Fruit fly (Drosophila melanogaster): ENCODE data around the gene Hsc70-1.

The Hsc70-1 gene

dm6 chr3L:13957212-13957668 lies 16.6 kb upstream of the Hsc70-1 start (continued):
- peak; percentile 76 for TF ChIP-seq CG17829 (tag; optimal IDR thresholded peaks at IDR 0.05)
- peak; percentile 79 for TF ChIP-seq az2 (GFP tag; optimal IDR thresholded peaks at IDR 0.05)
- peak; percentile 44 for TF ChIP-seq CG15011 (GFP tag; optimal IDR thresholded peaks at IDR 0.05)
- no peak for TF ChIP-seq Nf-YC (tag; optimal IDR thresholded peaks at IDR 0.05)
- TF ChIP-seq mirr (GFP tag; optimal IDR thresholded peaks at IDR 0.05) = no peak
- TF ChIP-seq chm (GFP tag; IDR thresholded peaks at IDR 0.05) = no peak
- TF ChIP-seq CoRest (tag; optimal IDR thresholded peaks at IDR 0.05) = peak; percentile 86
- no peak for TF ChIP-seq abd-A (tag; optimal IDR thresholded peaks at IDR 0.05)
- TF ChIP-seq CG1024 (GFP tag; IDR thresholded peaks at IDR 0.05) = no peak
- TF ChIP-seq CG13424 (tag; optimal IDR thresholded peaks at IDR 0.05) = peak; percentile 71
- TF ChIP-seq Oaz (GFP tag; IDR thresholded peaks at IDR 0.05) = no peak
- peak; percentile 15 for TF ChIP-seq CG13296 (GFP tag; optimal IDR thresholded peaks at IDR 0.05)
- peak; percentile 22 for TF ChIP-seq CG12299 (tag; optimal IDR thresholded peaks at IDR 0.05)
- no peak for TF ChIP-seq CG6854 (GFP tag; optimal IDR thresholded peaks at IDR 0.05)
- TF ChIP-seq CG7357 (GFP tag; IDR thresholded peaks at IDR 0.05) = no peak
- TF ChIP-seq CG6791 (GFP tag; IDR thresholded peaks at IDR 0.05; ENCODE audit: partially characterized antibody) = no peak
- 0 out of 2 replicates have a peak, but pooled peaks have one; percentile 35 for TF ChIP-seq CG32772 (GFP tag; IDR thresholded peaks at IDR 0.05)
- peak; percentile 83 for TF ChIP-seq Oli (tag; optimal IDR thresholded peaks at IDR 0.05)
- peak; percentile 59 for TF ChIP-seq Six4 (GFP tag; optimal IDR thresholded peaks at IDR 0.05)
- peak; percentile 44 for TF ChIP-seq zf30C (GFP tag; optimal IDR thresholded peaks at IDR 0.05)
- TF ChIP-seq CG7786 (GFP tag; optimal IDR thresholded peaks at IDR 0.05) = peak; percentile 46
- TF ChIP-seq CG10543 (GFP tag; optimal IDR thresholded peaks at IDR 0.05) = no peak
- TF ChIP-seq chinmo (GFP tag; IDR thresholded peaks at IDR 0.05; ENCODE audit: partially characterized antibody) = no peak
- TF ChIP-seq CG3281 (GFP tag; optimal IDR thresholded peaks at IDR 0.05) = peak; percentile 55
- no peak; the same call in 2 of the 3 replicates for TF ChIP-seq CG14050 (GFP tag; IDR thresholded peaks at IDR 0.05)
- TF ChIP-seq Nf-YA (GFP tag; IDR thresholded peaks at IDR 0.05) = no peak
- TF ChIP-seq Fer3 (tag; optimal IDR thresholded peaks at IDR 0.05) = peak; percentile 52
- peak; percentile 77 for TF ChIP-seq Ssrp (tag; optimal IDR thresholded peaks at IDR 0.05)
- peak in 1 of 2 experiments; percentile 46 for TF ChIP-seq dpn (GFP tag; optimal IDR thresholded peaks at IDR 0.05)
- TF ChIP-seq fru (optimal IDR thresholded peaks at IDR 0.05) = no peak
- TF ChIP-seq CG13287 (GFP tag; IDR thresholded peaks at IDR 0.05; ENCODE audit: partially characterized antibody) = no peak
- peak; percentile 90 for TF ChIP-seq CG14710 (tag; optimal IDR thresholded peaks at IDR 0.05)
- TF ChIP-seq scrt (GFP tag; optimal IDR thresholded peaks at IDR 0.05) = peak; percentile 6
- no peak for TF ChIP-seq zen2 (GFP tag; IDR thresholded peaks at IDR 0.05; ENCODE audit: partially characterized antibody)
- no peak for TF ChIP-seq klu (GFP tag; IDR thresholded peaks at IDR 0.05)
- TF ChIP-seq ken (GFP tag; IDR thresholded peaks at IDR 0.05) = no peak
- TF ChIP-seq CG1647 (GFP tag; optimal IDR thresholded peaks at IDR 0.05) = no peak
- no peak for TF ChIP-seq fu2 (GFP tag; optimal IDR thresholded peaks at IDR 0.05)
- TF ChIP-seq CG9437 (GFP tag; optimal IDR thresholded peaks at IDR 0.05) = peak; percentile 83
- no peak for TF ChIP-seq Rfx (GFP tag; IDR thresholded peaks at IDR 0.05)
- no peak for TF ChIP-seq toy (GFP tag; IDR thresholded peaks at IDR 0.05)
- peak; percentile 46 for TF ChIP-seq run (tag; optimal IDR thresholded peaks at IDR 0.05)
- TF ChIP-seq mld (GFP tag; IDR thresholded peaks at IDR 0.05; ENCODE audit: partially characterized antibody) = no peak
- peak; percentile 61 for TF ChIP-seq Nf-YB (GFP tag; optimal IDR thresholded peaks at IDR 0.05)
- TF ChIP-seq CG10209 (GFP tag; optimal IDR thresholded peaks at IDR 0.05) = peak; percentile 75
- TF ChIP-seq lov (optimal IDR thresholded peaks at IDR 0.05) = no peak
- no peak for TF ChIP-seq lov (GFP tag; IDR thresholded peaks at IDR 0.05)
- no peak for TF ChIP-seq D19B (GFP tag; optimal IDR thresholded peaks at IDR 0.05)
- TF ChIP-seq CG17359 (tag; optimal IDR thresholded peaks at IDR 0.05) = peak; percentile 75
- TF ChIP-seq sob (GFP tag; IDR thresholded peaks at IDR 0.05) = no peak
- TF ChIP-seq ind (GFP tag; optimal IDR thresholded peaks at IDR 0.05) = peak; percentile 60

Measured in whole organism, embryonic.